Worm (Caenorhabditis elegans): ENCODE measurements around the gene fbxa-89.

fbxa-89 gene

DNA sequence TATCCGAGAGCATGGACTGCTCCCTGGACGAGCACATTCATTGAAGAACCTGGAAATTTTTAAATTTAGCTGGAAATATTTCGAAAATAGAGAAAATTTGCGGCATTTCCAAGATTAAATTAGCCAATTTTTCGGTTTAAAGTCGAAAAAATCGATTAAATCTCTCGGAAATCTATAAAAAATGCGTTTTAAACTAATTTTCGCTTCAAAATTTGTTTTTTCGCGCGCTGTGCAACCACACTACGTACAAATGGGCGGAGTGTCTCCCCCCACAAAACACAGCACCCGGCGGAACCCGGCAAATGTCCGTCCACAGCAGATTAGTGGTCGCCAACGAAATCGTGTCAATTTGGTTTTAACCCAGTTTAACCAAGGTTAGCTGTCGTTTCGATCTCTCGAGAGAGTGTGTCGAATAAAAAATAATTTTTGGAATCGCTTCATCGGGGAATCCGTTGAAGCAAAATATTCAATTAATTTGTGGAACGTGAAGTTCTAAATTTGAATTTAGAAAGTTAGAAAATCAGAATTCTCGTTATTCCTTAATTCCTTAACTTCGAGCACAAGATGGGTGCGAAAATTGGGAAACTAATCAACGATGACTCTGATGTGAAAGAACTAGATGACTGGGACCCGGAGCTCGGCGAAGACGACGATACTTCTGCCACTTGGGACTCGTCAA, 14.3 kb downstream of the fbxa-89 start, which contains the start of the genes tim-1 and Y75B8A.23 (continued):
- TF ChIP-seq C34B4.2 (tag; optimal IDR thresholded peaks at IDR 0.05) (peak; percentile 73), fkh-8 (tag; optimal IDR thresholded peaks at IDR 0.05) (peak; percentile 97), nhr-77 (tag; optimal IDR thresholded peaks at IDR 0.05) (peak; percentile 97), snu-23 (GFP tag; optimal IDR thresholded peaks at IDR 0.05) (peak; percentile 98), hlh-17 (GFP tag; optimal IDR thresholded peaks at IDR 0.05; ENCODE audit: borderline replicate concordance) (peak; percentile 89), Y116A8C.19 (tag; optimal IDR thresholded peaks at IDR 0.05; ENCODE audit: borderline replicate concordance) (no peak), nhr-76 (tag; optimal IDR thresholded peaks at IDR 0.05) (peak; percentile 81), nhr-20 (tag; optimal IDR thresholded peaks at IDR 0.05) (peak; percentile 98), sptf-1 (tag; optimal IDR thresholded peaks at IDR 0.05) (peak; percentile 38), blmp-1 (tag; optimal IDR thresholded peaks at IDR 0.05) (peak; percentile 82), nhr-90 (tag; optimal IDR thresholded peaks at IDR 0.05; ENCODE audit: poor library complexity) (peak; percentile 99), ets-5 (GFP tag; IDR thresholded peaks at IDR 0.05) (no peak), vab-15 (tag; optimal IDR thresholded peaks at IDR 0.05) (peak; percentile 88), nhr-19 (GFP tag; conservative IDR thresholded peaks at IDR 0.05) (peak; percentile 97), jun-1 (tag; optimal IDR thresholded peaks at IDR 0.05) (peak; percentile 91)

- no peak for TF ChIP-seq nhr-84 (tag; optimal IDR thresholded peaks at IDR 0.05)
- TF ChIP-seq unc-62 (GFP tag; optimal IDR thresholded peaks at IDR 0.05), result no peak
- TF ChIP-seq hlh-4 (tag; optimal IDR thresholded peaks at IDR 0.05), result no peak
- peak in 1 of 3 experiments; percentile 31 for TF ChIP-seq dpl-1 (GFP tag; optimal IDR thresholded peaks at IDR 0.05)
- TF ChIP-seq grh-1 (GFP tag; IDR thresholded peaks at IDR 0.05), result no peak
- TF ChIP-seq mab-9 (GFP tag; IDR thresholded peaks at IDR 0.05), result no peak
- TF ChIP-seq ets-5 (GFP tag; IDR thresholded peaks at IDR 0.05), result no peak
- TF ChIP-seq hpl-2 (GFP tag; optimal IDR thresholded peaks at IDR 0.05), result peak; percentile 4
- TF ChIP-seq aly-2 (tag; optimal IDR thresholded peaks at IDR 0.05), result peak; percentile 30
- no peak for TF ChIP-seq unc-30 (tag; optimal IDR thresholded peaks at IDR 0.05)
- no peak for TF ChIP-seq xbp-1 (tag; optimal IDR thresholded peaks at IDR 0.05)
- TF ChIP-seq mef-2 (tag; optimal IDR thresholded peaks at IDR 0.05), result no peak
- peak in 1 of 2 experiments; percentile 97 for TF ChIP-seq efl-1 (optimal IDR thresholded peaks at IDR 0.05)
- peak; percentile 10 to 42 for TF ChIP-seq efl-1 (GFP tag; optimal IDR thresholded peaks at IDR 0.05 in 1 of 2)
- TF ChIP-seq unc-86 (tag; optimal IDR thresholded peaks at IDR 0.05), result no peak
- no peak for TF ChIP-seq sptf-1 (tag; optimal IDR thresholded peaks at IDR 0.05)
- no peak for TF ChIP-seq snu-23 (GFP tag; optimal IDR thresholded peaks at IDR 0.05)
- no peak for TF ChIP-seq Y116A8C.19 (tag; optimal IDR thresholded peaks at IDR 0.05; ENCODE audit: borderline replicate concordance)
- TF ChIP-seq elt-3 (tag; optimal IDR thresholded peaks at IDR 0.05), result no peak
- no peak for TF ChIP-seq lin-39 (tag; optimal IDR thresholded peaks at IDR 0.05)
- no peak for TF ChIP-seq ceh-82 (tag; optimal IDR thresholded peaks at IDR 0.05)
- TF ChIP-seq tlp-1 (tag; optimal IDR thresholded peaks at IDR 0.05), result no peak
- no peak for TF ChIP-seq sox-4 (tag; optimal IDR thresholded peaks at IDR 0.05)
These were observed 15.2 kb downstream of the fbxa-89 start for ce11 chrIII:12251178-12251577.

ce11 chrIII:12253342-12253741, 17.4 kb downstream of the fbxa-89 start:
- TF ChIP-seq dpl-1 (GFP tag; optimal IDR thresholded peaks at IDR 0.05), result no peak
- TF ChIP-seq blmp-1 (tag; optimal IDR thresholded peaks at IDR 0.05), result no peak
- TF ChIP-seq tbx-2 (tag; optimal IDR thresholded peaks at IDR 0.05), result no peak
- TF ChIP-seq elt-2 (tag; optimal IDR thresholded peaks at IDR 0.05), result no peak
- TF ChIP-seq nhr-47 (tag; optimal IDR thresholded peaks at IDR 0.05), result no peak
- no peak for TF ChIP-seq pag-3 (tag; optimal IDR thresholded peaks at IDR 0.05; ENCODE audit: borderline replicate concordance, insufficient read depth)
- no peak for TF ChIP-seq unc-130 (tag; optimal IDR thresholded peaks at IDR 0.05)
- no peak for TF ChIP-seq snpc-4 (tag; optimal IDR thresholded peaks at IDR 0.05)
- no peak for TF ChIP-seq pqm-1 (tag; optimal IDR thresholded peaks at IDR 0.05)
- no peak for TF ChIP-seq nhr-77 (tag; optimal IDR thresholded peaks at IDR 0.05)
- no peak for TF ChIP-seq swsn-7 (tag; optimal IDR thresholded peaks at IDR 0.05)
- no peak for TF ChIP-seq lin-14 (GFP tag; optimal IDR thresholded peaks at IDR 0.05)
- TF ChIP-seq nhr-12 (tag; optimal IDR thresholded peaks at IDR 0.05), result no peak
- TF ChIP-seq Y116A8C.19 (tag; optimal IDR thresholded peaks at IDR 0.05; ENCODE audit: borderline replicate concordance), result no peak
- no peak for TF ChIP-seq nhr-19 (GFP tag; conservative IDR thresholded peaks at IDR 0.05)
- TF ChIP-seq ceh-63 (GFP tag; optimal IDR thresholded peaks at IDR 0.05), result no peak
- no peak for TF ChIP-seq mef-2 (tag; optimal IDR thresholded peaks at IDR 0.05)
- no peak for TF ChIP-seq pax-3 (tag; optimal IDR thresholded peaks at IDR 0.05)

All from whole organism, L1 larva.